Worm (Caenorhabditis elegans) whole organism, L1 larva: ENCODE data around the gene C13C4.7.

ENCODE experiments used
- C16A3.4 ChIP-seq: fragments of 150-350 bp; optimal IDR thresholded peaks from 2 replicates; lab custom pipeline; 2014; ENCODE audit warnings: missing biosample characterization, missing genetic modification characterization
- C34B4.2 ChIP-seq: sonication (generic microtip); optimal IDR thresholded peaks from 2 replicates; lab custom pipeline; 2017; ENCODE audit warnings: mild to moderate bottlenecking, missing genetic modification characterization, missing compliant biosample characterization
- Y116A8C.19 ChIP-seq: sonication (generic microtip); optimal IDR thresholded peaks from 2 replicates; lab custom pipeline; 2016; ENCODE audit warnings: missing compliant biosample characterization, missing genetic modification characterization, borderline replicate concordance
- aha-1 ChIP-seq: fragments of 150-350 bp; optimal IDR thresholded peaks from 2 replicates; lab custom pipeline; 2014; ENCODE audit warnings: missing biosample characterization, missing genetic modification characterization
- alr-1 ChIP-seq: fragments of 200-800 bp; sonication (Bioruptor generic); optimal IDR thresholded peaks from 2 replicates; lab custom pipeline; 2018; ENCODE audit warnings: borderline replicate concordance, mild to moderate bottlenecking, missing genetic modification characterization, missing compliant biosample characterization
- aly-2 ChIP-seq: fragments of 150-350 bp; optimal IDR thresholded peaks from 2 replicates; lab custom pipeline; 2014; ENCODE audit warnings: missing biosample characterization, missing genetic modification characterization
- ceh-63 ChIP-seq: fragments of 200-800 bp; sonication (Bioruptor generic); optimal IDR thresholded peaks from 2 replicates; lab custom pipeline; 2018; ENCODE audit warnings: mild to moderate bottlenecking, missing genetic modification characterization, missing compliant biosample characterization
- ceh-88 ChIP-seq: fragments of 200-800 bp; sonication (Bioruptor generic); IDR thresholded peaks from 2 replicates; pipeline ENCODE4 v1.3.6; 2022; ENCODE audit warnings: missing genetic modification characterization, missing compliant biosample characterization
- ceh-90 ChIP-seq: sonication (generic microtip); optimal IDR thresholded peaks from 2 replicates; lab custom pipeline; 2016; ENCODE audit warnings: missing genetic modification characterization, missing compliant biosample characterization
- ces-1 ChIP-seq: fragments of 150-350 bp; optimal IDR thresholded peaks from 2 replicates; lab custom pipeline; 2014; ENCODE audit warnings: missing biosample characterization, missing genetic modification reagents, missing genetic modification characterization
- dsc-1 ChIP-seq: sonication (generic microtip); optimal IDR thresholded peaks from 2 replicates; lab custom pipeline; 2016; ENCODE audit warnings: mild to moderate bottlenecking, missing genetic modification characterization, missing compliant biosample characterization
- efl-1 ChIP-seq, 4 experiments: fragments of 150-350 bp; optimal IDR thresholded peaks in 3 of 4; peaks in 1 of 4; 1 replicate in 1 of 4; 2 replicates in 3 of 4; lab custom pipeline; 2014; ENCODE audit warnings: missing biosample characterization in 2 of 4, missing genetic modification characterization in 2 of 4, missing genetic modification reagents in 2 of 4
- efl-3 ChIP-seq: fragments of 200-800 bp; sonication (Bioruptor generic); optimal IDR thresholded peaks from 2 replicates; lab custom pipeline; 2018; ENCODE audit warnings: mild to moderate bottlenecking, missing genetic modification characterization, missing compliant biosample characterization
- elt-2 ChIP-seq: sonication (generic microtip); optimal IDR thresholded peaks from 2 replicates; lab custom pipeline; 2016; ENCODE audit warnings: missing genetic modification characterization, mild to moderate bottlenecking, inconsistent platforms, missing compliant biosample characterization, missing genetic modification reagents
- fkh-10 ChIP-seq: sonication (generic microtip); optimal IDR thresholded peaks from 2 replicates; lab custom pipeline; 2017; ENCODE audit warnings: missing biosample characterization, missing genetic modification reagents, missing genetic modification characterization
- fos-1 ChIP-seq: fragments of 150-350 bp; optimal IDR thresholded peaks from 2 replicates; lab custom pipeline; 2014; ENCODE audit warnings: missing biosample characterization, missing genetic modification characterization
- hlh-4 ChIP-seq: sonication (generic microtip); optimal IDR thresholded peaks from 2 replicates; lab custom pipeline; 2016; ENCODE audit warnings: mild to moderate bottlenecking, missing genetic modification characterization, missing compliant biosample characterization
- hpl-2 ChIP-seq: fragments of 150-350 bp; optimal IDR thresholded peaks from 2 replicates; lab custom pipeline; 2014; ENCODE audit warnings: missing biosample characterization, missing genetic modification reagents, missing genetic modification characterization
- isw-1 ChIP-seq: fragments of 200-800 bp; sonication (Bioruptor generic); IDR thresholded peaks from 2 replicates; pipeline ENCODE4 v1.3.6; 2022; ENCODE audit warnings: missing genetic modification characterization, missing compliant biosample characterization
- lin-14 ChIP-seq: fragments of 200-800 bp; sonication (Bioruptor generic); optimal IDR thresholded peaks from 2 replicates; lab custom pipeline; 2018; ENCODE audit warnings: mild to moderate bottlenecking, missing genetic modification characterization, moderate library complexity, missing compliant biosample characterization
- lin-39 ChIP-seq: fragments of 150-350 bp; optimal IDR thresholded peaks from 2 replicates; lab custom pipeline; 2014; ENCODE audit warnings: missing biosample characterization, missing genetic modification reagents, missing genetic modification characterization
- lir-3 ChIP-seq: sonication (generic microtip); optimal IDR thresholded peaks from 2 replicates; lab custom pipeline; 2016; ENCODE audit warnings: mild to moderate bottlenecking, missing genetic modification characterization, moderate library complexity, missing compliant biosample characterization; ENCODE audit not compliant: poor library complexity
- lsy-2 ChIP-seq, 2 experiments: fragments of 150-350 bp; optimal IDR thresholded peaks; 2 replicates each; lab custom pipeline; 2014; ENCODE audit warnings: missing biosample characterization in 2 of 2, missing genetic modification characterization in 2 of 2
- mab-9 ChIP-seq: fragments of 200-800 bp; sonication (Bioruptor generic); IDR thresholded peaks from 2 replicates; pipeline ENCODE4 v1.3.6; 2022; ENCODE audit warnings: missing genetic modification reagents, missing genetic modification characterization, missing compliant biosample characterization
- mef-2 ChIP-seq: fragments of 150-350 bp; optimal IDR thresholded peaks from 2 replicates; lab custom pipeline; 2014; ENCODE audit warnings: missing biosample characterization, missing genetic modification characterization
- mep-1 ChIP-seq: fragments of 150-350 bp; optimal IDR thresholded peaks from 2 replicates; lab custom pipeline; 2014; ENCODE audit warnings: missing biosample characterization, missing genetic modification characterization
- nhr-12 ChIP-seq: sonication (generic microtip); optimal IDR thresholded peaks from 2 replicates; lab custom pipeline; 2017; ENCODE audit warnings: missing biosample characterization, missing genetic modification characterization
- nhr-19 ChIP-seq: fragments of 200-800 bp; sonication (Bioruptor generic); conservative IDR thresholded peaks from 2 replicates; pipeline ENCODE4 v1.3.6; 2022; ENCODE audit warnings: missing genetic modification characterization, missing compliant biosample characterization
- nhr-20 ChIP-seq: sonication (generic microtip); optimal IDR thresholded peaks from 2 replicates; lab custom pipeline; 2016; ENCODE audit warnings: mild to moderate bottlenecking, missing genetic modification characterization, missing compliant biosample characterization
- nhr-47 ChIP-seq: sonication (generic microtip); optimal IDR thresholded peaks from 2 replicates; lab custom pipeline; 2016; ENCODE audit warnings: mild to moderate bottlenecking, missing genetic modification characterization, moderate library complexity, missing compliant biosample characterization
- nhr-71 ChIP-seq: sonication (generic microtip); optimal IDR thresholded peaks from 2 replicates; lab custom pipeline; 2016; ENCODE audit warnings: mild to moderate bottlenecking, missing genetic modification characterization, moderate library complexity, missing compliant biosample characterization
- nhr-77 ChIP-seq: fragments of 150-350 bp; optimal IDR thresholded peaks from 2 replicates; lab custom pipeline; 2014; ENCODE audit warnings: missing biosample characterization, missing genetic modification characterization
- nhr-84 ChIP-seq: sonication (generic microtip); optimal IDR thresholded peaks from 2 replicates; lab custom pipeline; 2017; ENCODE audit warnings: missing biosample characterization, missing genetic modification characterization
- nhr-85 ChIP-seq: sonication (generic microtip); peaks from one replicate; lab custom pipeline; 2016; ENCODE audit warnings: missing genetic modification characterization, inconsistent platforms, missing compliant biosample characterization
- pqm-1 ChIP-seq: sonication (generic microtip); optimal IDR thresholded peaks from 3 replicates; lab custom pipeline; 2017; ENCODE audit warnings: missing biosample characterization, missing genetic modification characterization
- rnt-1 ChIP-seq: sonication (generic microtip); optimal IDR thresholded peaks from 2 replicates; lab custom pipeline; 2016; ENCODE audit warnings: mild to moderate bottlenecking, missing genetic modification characterization, moderate library complexity, missing compliant biosample characterization
- snpc-4 ChIP-seq: fragments of 150-350 bp; optimal IDR thresholded peaks from 2 replicates; lab custom pipeline; 2014; ENCODE audit warnings: missing biosample characterization, missing genetic modification characterization
- sox-4 ChIP-seq: sonication (generic microtip); optimal IDR thresholded peaks from 2 replicates; lab custom pipeline; 2016; ENCODE audit warnings: missing genetic modification characterization, missing compliant biosample characterization
- swsn-7 ChIP-seq: sonication (generic microtip); optimal IDR thresholded peaks from 2 replicates; lab custom pipeline; 2016; ENCODE audit warnings: missing genetic modification characterization, missing compliant biosample characterization
- tbx-2 ChIP-seq: sonication (generic microtip); optimal IDR thresholded peaks from 2 replicates; lab custom pipeline; 2016; ENCODE audit warnings: missing genetic modification characterization, missing compliant biosample characterization
- tlp-1 ChIP-seq: fragments of 150-350 bp; optimal IDR thresholded peaks from 2 replicates; lab custom pipeline; 2014; ENCODE audit warnings: missing biosample characterization, missing genetic modification characterization
- unc-130 ChIP-seq: fragments of 150-350 bp; optimal IDR thresholded peaks from 2 replicates; lab custom pipeline; 2017; ENCODE audit warnings: missing biosample characterization, missing genetic modification characterization, inconsistent platforms
- unc-30 ChIP-seq: sonication (generic microtip); optimal IDR thresholded peaks from 2 replicates; lab custom pipeline; 2017; ENCODE audit warnings: missing biosample characterization, missing genetic modification characterization
- unc-62 ChIP-seq: fragments of 150-350 bp; optimal IDR thresholded peaks from 2 replicates; lab custom pipeline; 2014; ENCODE audit warnings: missing biosample characterization, missing genetic modification reagents, missing genetic modification characterization
- unc-86 ChIP-seq: sonication (generic microtip); optimal IDR thresholded peaks from 2 replicates; lab custom pipeline; 2016; ENCODE audit warnings: missing genetic modification characterization, missing compliant biosample characterization
- unc-98 ChIP-seq: fragments of 200-800 bp; sonication (Bioruptor generic); IDR thresholded peaks from 2 replicates; pipeline ENCODE4 v1.3.6; 2022; ENCODE audit warnings: missing genetic modification characterization, missing compliant biosample characterization
- vab-15 ChIP-seq: sonication (generic microtip); optimal IDR thresholded peaks from 2 replicates; lab custom pipeline; 2017; ENCODE audit warnings: missing genotype, mild to moderate bottlenecking, missing genetic modification characterization, missing compliant biosample characterization
- xbp-1 ChIP-seq: sonication (generic microtip); optimal IDR thresholded peaks from 2 replicates; lab custom pipeline; 2016; ENCODE audit warnings: missing genetic modification characterization, missing compliant biosample characterization
- zip-4 ChIP-seq: fragments of 200-800 bp; sonication (Bioruptor generic); optimal IDR thresholded peaks from 2 replicates; lab custom pipeline; 2018; ENCODE audit warnings: mild to moderate bottlenecking, missing genetic modification characterization, moderate library complexity, missing compliant biosample characterization
- ztf-11 ChIP-seq, 2 experiments: sonication (generic microtip); optimal IDR thresholded peaks; 2 replicates each; lab custom pipeline; 2016 to 2017; ENCODE audit warnings: missing genetic modification characterization in 2 of 2, missing biosample characterization in 1 of 2, missing compliant biosample characterization in 1 of 2
- ztf-4 ChIP-seq: fragments of 150-350 bp; optimal IDR thresholded peaks from 2 replicates; lab custom pipeline; 2014; ENCODE audit warnings: missing biosample characterization, missing genetic modification characterization

C13C4.7 gene

DNA sequence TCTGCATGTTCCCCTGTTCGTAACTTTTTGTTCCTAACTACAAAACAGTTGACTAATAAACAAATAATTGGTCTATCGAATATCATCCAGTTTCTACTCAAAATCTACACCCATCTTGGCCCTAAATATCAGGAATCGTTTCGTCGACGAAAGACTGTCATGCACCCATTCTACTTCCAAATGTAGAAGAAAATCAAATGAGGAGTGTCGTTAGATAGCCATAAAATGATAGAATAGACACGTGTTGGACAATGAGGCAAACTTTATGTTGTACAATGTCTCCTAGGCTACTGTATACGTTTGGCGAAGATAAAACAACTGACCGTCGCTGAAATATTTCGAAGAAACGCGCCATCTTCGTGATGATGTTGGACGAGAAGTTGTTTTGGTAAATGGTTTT, 39.7 kb upstream of the C13C4.7 start:
- TF ChIP-seq lin-14 (GFP tag; lab: Kevin White, UChicago) (peak; percentile 8), mef-2 (tag; lab: Kevin White, UChicago) (no peak), efl-1 (optimal IDR thresholded peaks at IDR 0.05; lab: Kevin White, UChicago) (no peak), efl-1 (GFP tag; optimal IDR thresholded peaks at IDR 0.05 in 1 of 2; lab: Kevin White, UChicago) (peak in 1 of 2 experiments; percentile 70), nhr-85 (tag; lab: Kevin White, UChicago) (peak; percentile 85), fkh-10 (GFP tag; lab: Kevin White, UChicago) (no peak)
- TF ChIP-seq, all 84 proteins: peak for 3

ce11 chrV:12158377-12158776, 38.1 kb upstream of the C13C4.7 start:
- TF ChIP-seq unc-62 (no peak), nhr-85 (tag; lab: Kevin White, UChicago) (peak; percentile 81), ztf-4 (tag; lab: Kevin White, UChicago) (no peak), unc-130 (tag; lab: Kevin White, UChicago) (no peak), nhr-77 (no peak), ces-1 (GFP tag; lab: Kevin White, UChicago) (no peak), mab-9 (no peak), tbx-2 (tag; lab: Kevin White, UChicago) (no peak), swsn-7 (no peak), Y116A8C.19 (tag; lab: Kevin White, UChicago) (no peak), efl-3 (GFP tag; lab: Kevin White, UChicago) (no peak), nhr-20 (tag; lab: Kevin White, UChicago) (peak; percentile 27), unc-30 (no peak), ceh-88 (no peak), mep-1 (no peak), hpl-2 (no peak), unc-98 (GFP tag; lab: Robert Waterston, UW) (no peak), ztf-11 (tag; optimal IDR thresholded peaks at IDR 0.05; lab: Kevin White, UChicago) (no peak), nhr-12 (tag; lab: Kevin White, UChicago) (no peak), alr-1 (tag; lab: Kevin White, UChicago) (no peak), C34B4.2 (tag; lab: Kevin White, UChicago) (no peak), zip-4 (GFP tag; lab: Kevin White, UChicago) (no peak), aha-1 (tag; lab: Kevin White, UChicago) (no peak), nhr-71 (tag; lab: Kevin White, UChicago) (peak; percentile 47), efl-1 (optimal IDR thresholded peaks at IDR 0.05; lab: Kevin White, UChicago) (peak in 1 of 2 experiments; percentile 14), efl-1 (GFP tag; optimal IDR thresholded peaks at IDR 0.05 in 1 of 2; lab: Kevin White, UChicago) (peak in 1 of 2 experiments; percentile 77), lin-14 (GFP tag; lab: Kevin White, UChicago) (peak; percentile 79), lir-3 (tag; lab: Kevin White, UChicago) (no peak), ceh-90 (tag; lab: Kevin White, UChicago) (no peak), aly-2 (tag; lab: Kevin White, UChicago) (no peak), nhr-84 (tag; lab: Kevin White, UChicago) (no peak), nhr-47 (tag; lab: Kevin White, UChicago) (no peak), snpc-4 (no peak), hlh-4 (tag; lab: Kevin White, UChicago) (no peak), vab-15 (no peak), C16A3.4 (no peak), tlp-1 (tag; lab: Kevin White, UChicago) (no peak), isw-1 (no peak), fos-1 (tag; lab: Kevin White, UChicago) (no peak), nhr-19 (GFP tag; lab: Robert Waterston, UW) (peak; percentile 29), ceh-63 (GFP tag; lab: Kevin White, UChicago) (no peak), xbp-1 (tag; lab: Kevin White, UChicago) (no peak), elt-2 (tag; lab: Kevin White, UChicago) (no peak), lsy-2 (tag; optimal IDR thresholded peaks at IDR 0.05; lab: Kevin White, UChicago) (no peak), pqm-1 (tag; lab: Kevin White, UChicago) (no peak), rnt-1 (tag; lab: Kevin White, UChicago) (peak; percentile 76), dsc-1 (no peak), unc-86 (tag; lab: Kevin White, UChicago) (no peak), lin-39 (tag; lab: Kevin White, UChicago) (no peak), sox-4 (tag; lab: Kevin White, UChicago) (no peak)
